Worm (Caenorhabditis elegans): Measurements from ENCODE around the gene srd-12.

DNA sequence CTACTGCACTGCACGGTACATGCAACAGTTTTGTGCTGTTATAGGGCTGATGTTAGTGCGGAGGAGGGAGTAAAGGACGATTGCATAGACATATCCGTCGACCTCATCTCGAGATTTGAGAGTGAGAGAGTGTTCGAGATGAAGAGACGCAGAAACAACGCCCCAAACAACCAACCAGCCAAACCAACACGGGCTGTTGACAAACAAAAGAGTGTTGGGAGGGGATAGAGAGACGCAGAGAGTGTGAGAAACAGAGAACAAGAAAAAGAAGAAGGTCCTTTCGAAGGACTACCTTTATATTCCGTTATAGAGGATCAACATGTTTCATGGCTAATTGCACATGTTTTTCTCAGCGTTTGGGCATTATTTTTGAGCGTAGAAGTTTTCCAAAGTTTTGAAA lies 29.7 kb downstream of the srd-12 start:
- TF ChIP-seq ztf-11 (tag; optimal IDR thresholded peaks at IDR 0.05) (no peak), alr-1 (tag; optimal IDR thresholded peaks at IDR 0.05; ENCODE audit: borderline replicate concordance) (no peak), blmp-1 (tag; optimal IDR thresholded peaks at IDR 0.05) (no peak)
